Worm (Caenorhabditis elegans) whole organism, young adult: ENCODE data around the gene ZC262.13.
A peak's percentile ranks its signal among the peaks of the same experiment; 100 is the strongest.

Experiments used
- B0261.1 ChIP-seq: sonication (generic microtip); optimal IDR thresholded peaks from 2 replicates; lab custom pipeline; 2016; ENCODE audit warnings: mild to moderate bottlenecking, missing genetic modification characterization, moderate library complexity, missing compliant biosample characterization
- B0336.3 ChIP-seq: fragments of 200-800 bp; sonication (Bioruptor generic); IDR thresholded peaks from 2 replicates; pipeline ENCODE4 v1.3.6; 2022; ENCODE audit warnings: missing genetic modification characterization, missing compliant biosample characterization
- C06A6.2 ChIP-seq: fragments of 200-800 bp; sonication (Bioruptor generic); conservative IDR thresholded peaks from 2 replicates; pipeline ENCODE4 v1.3.6; 2022; ENCODE audit warnings: missing genetic modification characterization, missing compliant biosample characterization
- F52B5.7 ChIP-seq: sonication (generic microtip); optimal IDR thresholded peaks from 2 replicates; lab custom pipeline; 2016; ENCODE audit warnings: mild to moderate bottlenecking, missing genetic modification characterization, missing compliant biosample characterization
- T07F8.4 ChIP-seq: sonication (generic microtip); optimal IDR thresholded peaks from 2 replicates; lab custom pipeline; 2016; ENCODE audit warnings: mild to moderate bottlenecking, missing genetic modification characterization, moderate library complexity, missing compliant biosample characterization
- Y95B8A.8 ChIP-seq: fragments of 200-800 bp; sonication (Bioruptor generic); IDR thresholded peaks from 2 replicates; pipeline ENCODE4 v1.3.6; 2022; ENCODE audit warnings: missing genetic modification reagents, missing genetic modification characterization, missing compliant biosample characterization
- ama-1 ChIP-seq, 3 experiments: fragments of 150-350 bp in 1 of 3; sonication (generic microtip) in 2 of 3; optimal IDR thresholded peaks; 2 replicates each; lab custom pipeline; 2014 to 2018; ENCODE audit warnings: missing biosample characterization in 2 of 3, missing genetic modification characterization in 2 of 3, missing genetic modification reagents in 2 of 3
- atf-7 ChIP-seq: sonication (generic microtip); optimal IDR thresholded peaks from 2 replicates; lab custom pipeline; 2017; ENCODE audit warnings: mild to moderate bottlenecking, missing genetic modification characterization, missing compliant biosample characterization
- athp-1 ChIP-seq: sonication (generic microtip); optimal IDR thresholded peaks from 2 replicates; lab custom pipeline; 2017; ENCODE audit warnings: mild to moderate bottlenecking, missing genetic modification characterization, missing compliant biosample characterization
- attf-3 ChIP-seq: fragments of 200-800 bp; sonication (Bioruptor generic); conservative IDR thresholded peaks from 2 replicates; pipeline ENCODE4 v1.3.6; 2022; ENCODE audit warnings: missing genetic modification reagents, missing genetic modification characterization, missing compliant biosample characterization
- ccch-3 ChIP-seq: fragments of 200-800 bp; sonication (Bioruptor generic); optimal IDR thresholded peaks from 2 replicates; lab custom pipeline; 2018; ENCODE audit warnings: mild to moderate bottlenecking, missing genetic modification characterization, missing compliant biosample characterization
- cebp-2 ChIP-seq: fragments of 200-800 bp; sonication (Bioruptor generic); IDR thresholded peaks from 2 replicates; pipeline ENCODE4 v1.3.6; 2022; ENCODE audit warnings: missing genetic modification characterization, missing compliant biosample characterization
- ceh-100 ChIP-seq: fragments of 200-800 bp; sonication (Bioruptor generic); IDR thresholded peaks from 2 replicates; pipeline ENCODE4 v1.3.6; 2022; ENCODE audit warnings: missing genetic modification reagents, missing genetic modification characterization, missing compliant biosample characterization
- ceh-58 ChIP-seq: fragments of 200-800 bp; sonication (Bioruptor generic); IDR thresholded peaks from 2 replicates; pipeline ENCODE4 v1.3.6; 2022; ENCODE audit warnings: missing genetic modification characterization, missing compliant biosample characterization
- ceh-79 ChIP-seq: sonication (generic microtip); optimal IDR thresholded peaks from 2 replicates; lab custom pipeline; 2017; ENCODE audit warnings: mild to moderate bottlenecking, missing genetic modification characterization, missing compliant biosample characterization
- dox-1 ChIP-seq: fragments of 200-800 bp; sonication (Bioruptor generic); IDR thresholded peaks from 2 replicates; pipeline ENCODE4 v1.3.6; 2022; ENCODE audit warnings: missing genetic modification reagents, missing genetic modification characterization, missing compliant biosample characterization
- dpl-1 ChIP-seq: fragments of 150-350 bp; optimal IDR thresholded peaks from 2 replicates; lab custom pipeline; 2014; ENCODE audit warnings: missing biosample characterization, missing genetic modification reagents, missing genetic modification characterization
- efl-1 ChIP-seq: fragments of 150-350 bp; optimal IDR thresholded peaks from 2 replicates; lab custom pipeline; 2014; ENCODE audit warnings: missing biosample characterization, missing genetic modification reagents, missing genetic modification characterization
- egl-44 ChIP-seq: fragments of 200-800 bp; sonication (Bioruptor generic); IDR thresholded peaks from 2 replicates; pipeline ENCODE4 v1.3.6; 2022; ENCODE audit warnings: missing genetic modification reagents, missing genetic modification characterization, missing compliant biosample characterization
- lin-26 ChIP-seq: fragments of 200-800 bp; sonication (Bioruptor generic); IDR thresholded peaks from 2 replicates; pipeline ENCODE4 v1.3.6; 2022; ENCODE audit warnings: missing genetic modification reagents, missing genetic modification characterization, missing compliant biosample characterization
- lir-1 ChIP-seq: fragments of 200-800 bp; sonication (Bioruptor generic); conservative IDR thresholded peaks from 2 replicates; pipeline ENCODE4 v1.3.6; 2022; ENCODE audit warnings: missing genetic modification reagents, missing genetic modification characterization, missing compliant biosample characterization
- mel-28 ChIP-seq: sonication (generic microtip); optimal IDR thresholded peaks from 2 replicates; lab custom pipeline; 2016; ENCODE audit warnings: borderline replicate concordance, mild to moderate bottlenecking, missing genetic modification characterization, missing compliant biosample characterization
- nfya-2 ChIP-seq: fragments of 200-800 bp; sonication (Bioruptor generic); IDR thresholded peaks from 2 replicates; pipeline ENCODE4 v1.3.6; 2022; ENCODE audit warnings: missing genetic modification reagents, missing genetic modification characterization, missing compliant biosample characterization
- nhr-80 ChIP-seq: sonication (generic microtip); optimal IDR thresholded peaks from 2 replicates; lab custom pipeline; 2016; ENCODE audit warnings: missing genetic modification characterization, missing compliant biosample characterization
- snpc-1.1 ChIP-seq: sonication (generic microtip); optimal IDR thresholded peaks from 2 replicates; lab custom pipeline; 2017; ENCODE audit warnings: missing genetic modification characterization, mild to moderate bottlenecking, missing compliant biosample characterization, antibody characterized with exemption, moderate library complexity, missing genotype, missing genetic modification reagents; ENCODE audit not compliant: insufficient read depth
- snpc-3.4 ChIP-seq: sonication (generic microtip); optimal IDR thresholded peaks from 2 replicates; lab custom pipeline; 2017; ENCODE audit warnings: missing genetic modification characterization, mild to moderate bottlenecking, missing compliant biosample characterization, antibody characterized with exemption, moderate library complexity, missing genotype, missing genetic modification reagents
- tbx-9 ChIP-seq: sonication (generic microtip); optimal IDR thresholded peaks from 2 replicates; lab custom pipeline; 2016; ENCODE audit warnings: borderline replicate concordance, missing genetic modification characterization, inconsistent platforms, missing compliant biosample characterization
- unc-62 ChIP-seq: fragments of 150-350 bp; optimal IDR thresholded peaks from 2 replicates; lab custom pipeline; 2014; ENCODE audit warnings: missing biosample characterization, missing genetic modification reagents, missing genetic modification characterization

The ZC262.13 gene

ce11 chrIII:8289181-8289580, 36.8 kb upstream of the ZC262.13 start:
- no peak for TF ChIP-seq B0336.3 (GFP tag; lab: Robert Waterston, UW)

ce11 chrIII:8291268-8292032, 34.6 kb upstream of the ZC262.13 start:
- TF ChIP-seq ama-1 (optimal IDR thresholded peaks at IDR 0.05; lab: Kevin White, UChicago): no peak
- TF ChIP-seq ama-1 (GFP tag; optimal IDR thresholded peaks at IDR 0.05; lab: Kevin White, UChicago): no peak
- 0 out of 2 replicates have a peak, but pooled peaks have one; percentile 22 for TF ChIP-seq dox-1 (GFP tag; lab: Robert Waterston, UW)
- peak; percentile 60 for TF ChIP-seq nhr-80 (tag; lab: Kevin White, UChicago)
- no peak for TF ChIP-seq ceh-100 (GFP tag; lab: Robert Waterston, UW)

- TF ChIP-seq unc-62 (GFP tag; lab: Kevin White, UChicago): peak; percentile 42
- TF ChIP-seq egl-44 (GFP tag; lab: Robert Waterston, UW): no peak
- peak; percentile 68 for TF ChIP-seq nhr-80 (tag; lab: Kevin White, UChicago)
Measured at ce11 chrIII:8293260-8293659, 32.8 kb upstream of the ZC262.13 start.

DNA sequence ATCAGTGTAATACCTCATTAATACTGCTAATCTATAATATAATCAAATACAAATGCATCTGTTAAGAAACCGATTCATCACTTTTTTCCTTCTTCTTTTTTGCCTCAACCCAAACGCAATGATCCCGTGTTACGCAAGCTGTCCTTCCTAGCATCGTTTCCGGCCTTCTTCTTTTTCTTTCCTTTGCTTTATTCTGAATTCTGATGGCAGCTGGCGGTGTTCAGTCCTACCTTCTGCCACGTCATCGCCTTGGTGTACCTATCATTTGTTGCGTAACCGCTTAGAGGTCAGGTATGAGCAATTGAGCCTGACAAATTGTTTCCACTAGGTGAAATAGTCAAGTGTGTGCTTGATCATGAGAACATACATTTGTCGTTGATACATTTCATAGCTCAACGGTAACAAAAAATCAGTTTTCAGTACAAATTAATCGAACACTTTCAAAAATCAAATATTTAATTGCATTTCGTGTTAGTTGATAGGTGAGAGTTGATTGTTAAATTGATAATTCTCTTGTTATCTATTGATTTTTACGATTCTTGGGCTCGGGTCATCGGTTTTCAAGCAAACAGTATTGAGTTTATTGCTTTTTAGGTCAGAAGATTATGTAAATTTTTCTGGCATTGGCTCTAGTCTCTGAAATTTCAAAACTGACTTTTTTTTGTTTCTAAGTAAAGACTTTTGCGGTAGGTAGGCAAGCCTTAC, 27.6 kb upstream of the ZC262.13 start:
- TF ChIP-seq athp-1 (no peak), efl-1 (GFP tag; lab: Kevin White, UChicago) (no peak), ccch-3 (GFP tag; lab: Kevin White, UChicago) (no peak)
- TF ChIP-seq, all 124 proteins: peak for 0

DNA sequence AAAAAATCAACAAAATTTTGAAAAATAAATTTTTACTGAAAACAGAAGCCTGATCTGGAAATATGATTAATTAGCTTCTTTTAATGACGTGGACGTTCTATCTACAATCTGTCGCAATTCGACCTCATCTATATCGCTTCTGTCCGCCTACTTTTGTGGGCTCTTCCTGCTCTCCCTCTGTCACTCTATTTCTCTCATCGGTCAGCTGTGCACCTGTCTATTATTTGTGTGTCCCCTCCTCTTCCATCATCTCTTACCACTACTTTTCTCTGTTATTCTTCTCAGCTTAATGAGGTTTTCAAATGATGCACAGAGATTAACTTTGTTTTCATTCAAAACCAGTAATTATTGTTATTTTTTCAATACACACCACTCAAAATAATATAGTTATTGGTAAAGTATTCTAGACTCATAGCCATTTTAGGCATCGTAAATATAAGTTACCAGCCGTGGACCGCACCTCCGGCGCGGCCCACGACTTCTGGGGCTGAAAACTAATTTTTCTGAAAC, 26.9 kb upstream of the ZC262.13 start:
- TF ChIP-seq Y95B8A.8 (GFP tag; lab: Robert Waterston, UW) (no peak), attf-3 (GFP tag; lab: Robert Waterston, UW) (no peak)

DNA sequence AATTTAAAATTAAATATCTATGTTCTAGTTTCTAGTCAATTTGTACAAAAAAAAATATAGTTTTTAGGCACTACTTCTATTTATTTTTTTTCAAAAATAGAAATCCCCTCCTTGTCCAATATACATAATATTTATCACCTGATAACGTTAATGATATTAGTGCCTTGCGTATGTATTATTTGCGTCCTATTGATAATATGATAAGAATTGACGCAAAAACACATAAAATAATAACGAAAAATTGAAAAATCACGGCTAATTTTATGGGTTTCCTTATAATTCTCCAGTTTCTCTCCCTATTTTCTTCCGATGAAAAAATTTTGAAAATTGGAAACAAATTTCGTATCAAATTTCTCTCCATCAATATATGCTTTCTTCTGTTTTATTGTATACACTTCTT, 26.3 kb upstream of the ZC262.13 start:
- no peak for TF ChIP-seq lir-1
- TF ChIP-seq nfya-2 (GFP tag; lab: Robert Waterston, UW): no peak
- TF ChIP-seq C06A6.2: no peak
- TF ChIP-seq cebp-2 (GFP tag; lab: Robert Waterston, UW): no peak
- no peak for TF ChIP-seq snpc-3.4 (tag; lab: Kevin White, UChicago)
- no peak for TF ChIP-seq mel-28 (tag; lab: Kevin White, UChicago)
- TF ChIP-seq T07F8.4 (tag; lab: Kevin White, UChicago): no peak
- no peak for TF ChIP-seq F52B5.7 (tag; lab: Kevin White, UChicago)
- no peak for TF ChIP-seq tbx-9 (tag; lab: Kevin White, UChicago)
- no peak for TF ChIP-seq ceh-58 (GFP tag; lab: Robert Waterston, UW)
- TF ChIP-seq B0261.1 (tag; lab: Kevin White, UChicago): no peak
- TF ChIP-seq snpc-1.1 (tag; lab: Kevin White, UChicago): no peak
- TF ChIP-seq lin-26 (GFP tag; lab: Robert Waterston, UW): no peak
- no peak for TF ChIP-seq atf-7 (tag; lab: Kevin White, UChicago)
- TF ChIP-seq dpl-1 (GFP tag; lab: Kevin White, UChicago): no peak
- TF ChIP-seq ceh-79: no peak
